Fruit fly (Drosophila melanogaster) whole organism, embryonic: ENCODE results near the gene MRG15.

Experiments used
- Abd-B ChIP-seq: fragments of 200-800 bp; sonication (Bioruptor generic); optimal IDR thresholded peaks from 2 replicates; lab custom pipeline; 2018; ENCODE audit warnings: missing biosample characterization, mild to moderate bottlenecking, missing genetic modification characterization, moderate library complexity
- B-H2 ChIP-seq: fragments of 200-800 bp; sonication (Bioruptor generic); optimal IDR thresholded peaks from 2 replicates; lab custom pipeline; 2018; ENCODE audit warnings: missing biosample characterization, mild to moderate bottlenecking, missing genetic modification characterization
- CG10209 ChIP-seq: fragments of 200-800 bp; sonication (Bioruptor generic); optimal IDR thresholded peaks from 3 replicates; lab custom pipeline; 2017; ENCODE audit warnings: missing biosample characterization, mild to moderate bottlenecking, missing genetic modification characterization, missing genetic modification reagents
- CG10366 ChIP-seq: fragments of 200-800 bp; sonication (Bioruptor generic); IDR thresholded peaks from 2 replicates; pipeline ENCODE4 v1.3.6; 2022; ENCODE audit warnings: missing biosample characterization, missing genetic modification characterization
- CG11398 ChIP-seq: fragments of 200-800 bp; sonication (Bioruptor generic); optimal IDR thresholded peaks from 2 replicates; lab custom pipeline; 2016; ENCODE audit warnings: missing biosample characterization, missing genetic modification characterization
- CG12299 ChIP-seq: fragments of 200-800 bp; sonication (Bioruptor generic); optimal IDR thresholded peaks from 2 replicates; lab custom pipeline; 2018; ENCODE audit warnings: missing biosample characterization, mild to moderate bottlenecking, missing genetic modification characterization
- CG15514 ChIP-seq: fragments of 200-800 bp; sonication (Bioruptor generic); optimal IDR thresholded peaks from 3 replicates; lab custom pipeline; 2017; ENCODE audit warnings: missing biosample characterization, missing genetic modification characterization, mild to moderate bottlenecking, moderate library complexity, missing genetic modification reagents
- CG16863 ChIP-seq: fragments of 200-800 bp; sonication (Bioruptor generic); optimal IDR thresholded peaks from 3 replicates; lab custom pipeline; 2016; ENCODE audit warnings: missing biosample characterization, missing genetic modification characterization
- CG17612 ChIP-seq: fragments of 200-800 bp; sonication (Bioruptor generic); IDR thresholded peaks from 2 replicates; pipeline ENCODE4 v1.3.6; 2022; ENCODE audit warnings: missing biosample characterization, missing genetic modification characterization
- CG18262 ChIP-seq: fragments of 200-800 bp; optimal IDR thresholded peaks from 3 replicates; lab custom pipeline; 2019; ENCODE audit warnings: missing biosample characterization, mild to moderate bottlenecking, missing genetic modification characterization, moderate library complexity
- CG18599 ChIP-seq: fragments of 200-800 bp; sonication (Bioruptor generic); optimal IDR thresholded peaks from 3 replicates; lab custom pipeline; 2017; ENCODE audit warnings: missing biosample characterization, missing genetic modification characterization, mild to moderate bottlenecking, moderate library complexity, missing genetic modification reagents
- CG2129 ChIP-seq: fragments of 200-800 bp; sonication (Bioruptor generic); IDR thresholded peaks from 2 replicates; pipeline ENCODE4 v1.3.6; 2022; ENCODE audit warnings: missing biosample characterization, missing genetic modification characterization; ENCODE audit not compliant: partially characterized antibody
- CG2712 ChIP-seq: fragments of 200-800 bp; optimal IDR thresholded peaks from 3 replicates; lab custom pipeline; 2019; ENCODE audit warnings: missing biosample characterization, mild to moderate bottlenecking, missing genetic modification characterization, moderate library complexity
- CG4282 ChIP-seq: fragments of 200-800 bp; sonication (Bioruptor generic); optimal IDR thresholded peaks from 2 replicates; lab custom pipeline; 2016; ENCODE audit warnings: missing biosample characterization, missing genetic modification characterization
- CG4730 ChIP-seq: fragments of 200-800 bp; sonication (Bioruptor generic); IDR thresholded peaks from 2 replicates; pipeline ENCODE4 v1.3.6; 2022; ENCODE audit warnings: missing biosample characterization, missing genetic modification characterization
- CG4820 ChIP-seq: fragments of 200-800 bp; sonication (Bioruptor generic); optimal IDR thresholded peaks from 3 replicates; lab custom pipeline; 2016; ENCODE audit warnings: missing biosample characterization, missing genetic modification characterization
- CG5180 ChIP-seq: fragments of 200-800 bp; sonication (Bioruptor generic); optimal IDR thresholded peaks from 3 replicates; lab custom pipeline; 2017; ENCODE audit warnings: missing biosample characterization, missing genetic modification characterization, mild to moderate bottlenecking, moderate library complexity, missing genetic modification reagents
- CG6689 ChIP-seq: fragments of 200-800 bp; sonication (Bioruptor generic); IDR thresholded peaks from 2 replicates; pipeline ENCODE4 v1.3.6; 2022; ENCODE audit warnings: missing biosample characterization, missing genetic modification characterization
- CG8281 ChIP-seq: fragments of 200-800 bp; sonication (Bioruptor generic); optimal IDR thresholded peaks from 2 replicates; lab custom pipeline; 2018; ENCODE audit warnings: missing biosample characterization, mild to moderate bottlenecking, missing genetic modification characterization, moderate library complexity
- CG8290 ChIP-seq, 3 experiments: fragments of 200-800 bp; sonication (Bioruptor generic); optimal IDR thresholded peaks; 2 replicates each; lab custom pipeline; 2016 to 2019; ENCODE audit warnings: missing biosample characterization in 3 of 3, missing genetic modification characterization in 3 of 3, mild to moderate bottlenecking in 2 of 3, moderate library complexity in 1 of 3
- CG8478 ChIP-seq: fragments of >200 bp; optimal IDR thresholded peaks from 2 replicates; lab custom pipeline; 2018
- CG9437 ChIP-seq: fragments of 200-800 bp; sonication (Bioruptor generic); optimal IDR thresholded peaks from 2 replicates; lab custom pipeline; 2018; ENCODE audit warnings: missing biosample characterization, mild to moderate bottlenecking, missing genetic modification characterization
- Deaf1 ChIP-seq: fragments of 200-800 bp; optimal IDR thresholded peaks from 3 replicates; lab custom pipeline; 2019; ENCODE audit warnings: missing biosample characterization, mild to moderate bottlenecking, missing genetic modification characterization, moderate library complexity
- Doc3 ChIP-seq: fragments of 200-800 bp; sonication (Bioruptor generic); IDR thresholded peaks from 3 replicates; pipeline ENCODE4 v1.3.6; 2022; ENCODE audit warnings: missing biosample characterization, missing genetic modification characterization; ENCODE audit not compliant: partially characterized antibody
- E2f2 ChIP-seq: fragments of 200-800 bp; sonication (Bioruptor generic); IDR thresholded peaks from 2 replicates; pipeline ENCODE4 v1.3.6; 2022; ENCODE audit warnings: missing biosample characterization, missing genetic modification characterization
- Fer2 ChIP-seq: fragments of 200-800 bp; sonication (Bioruptor generic); optimal IDR thresholded peaks from 2 replicates; lab custom pipeline; 2018; ENCODE audit warnings: missing biosample characterization, mild to moderate bottlenecking, missing genetic modification characterization, moderate library complexity
- HmgZ ChIP-seq: fragments of 200-800 bp; sonication (Bioruptor generic); optimal IDR thresholded peaks from 2 replicates; lab custom pipeline; 2018; ENCODE audit warnings: missing biosample characterization, mild to moderate bottlenecking, missing genetic modification characterization
- Kr ChIP-seq: fragments of 200-800 bp; sonication (Bioruptor generic); optimal IDR thresholded peaks from 2 replicates; lab custom pipeline; 2017; ENCODE audit warnings: missing biosample characterization, mild to moderate bottlenecking, missing genetic modification characterization
- Med ChIP-seq: fragments of 200-800 bp; sonication (Bioruptor generic); peaks from one replicate; lab custom pipeline; 2016; ENCODE audit warnings: missing biosample characterization, missing genetic modification characterization, mild to moderate bottlenecking, inconsistent platforms, moderate library complexity
- Myb ChIP-seq: fragments of 200-800 bp; sonication (Bioruptor generic); optimal IDR thresholded peaks from 2 replicates; lab custom pipeline; 2016; ENCODE audit warnings: missing biosample characterization, missing genetic modification characterization
- Sry-δ ChIP-seq: fragments of 200-800 bp; sonication (Bioruptor generic); optimal IDR thresholded peaks from 2 replicates; lab custom pipeline; 2016; ENCODE audit warnings: missing biosample characterization, missing genetic modification characterization
- ac ChIP-seq: fragments of 200-800 bp; sonication (Bioruptor generic); optimal IDR thresholded peaks from 3 replicates; lab custom pipeline; 2017; ENCODE audit warnings: missing biosample characterization, mild to moderate bottlenecking, missing genetic modification characterization
- bigmax ChIP-seq: fragments of 200-800 bp; sonication (Bioruptor generic); optimal IDR thresholded peaks from 2 replicates; lab custom pipeline; 2018; ENCODE audit warnings: missing biosample characterization, mild to moderate bottlenecking, missing genetic modification characterization
- cad ChIP-seq: fragments of >200 bp; optimal IDR thresholded peaks from 2 replicates; lab custom pipeline; 2017; ENCODE audit warnings: missing biosample characterization, missing genetic modification characterization
- crp ChIP-seq, 2 experiments: fragments of 200-800 bp; sonication (Bioruptor generic); optimal IDR thresholded peaks; 2 replicates in 1 of 2; 3 replicates in 1 of 2; lab custom pipeline; 2017; ENCODE audit warnings: missing biosample characterization in 2 of 2, missing genetic modification characterization in 2 of 2, mild to moderate bottlenecking in 1 of 2, moderate library complexity in 1 of 2
- en ChIP-seq: fragments of 200-800 bp; sonication (Bioruptor generic); optimal IDR thresholded peaks from 2 replicates; lab custom pipeline; 2016; ENCODE audit warnings: missing biosample characterization, missing genetic modification characterization
- eve ChIP-seq, 2 experiments: fragments of >200 bp; optimal IDR thresholded peaks; 2 replicates each; lab custom pipeline; 2017; ENCODE audit warnings: missing biosample characterization in 2 of 2, missing genetic modification characterization in 2 of 2
- ftz-f1 ChIP-seq: fragments of 200-800 bp; sonication (Bioruptor generic); optimal IDR thresholded peaks from 2 replicates; lab custom pipeline; 2016; ENCODE audit warnings: missing biosample characterization, missing genetic modification characterization
- gem ChIP-seq: fragments of 200-800 bp; sonication (Bioruptor generic); optimal IDR thresholded peaks from 2 replicates; lab custom pipeline; 2019; ENCODE audit warnings: missing biosample characterization, mild to moderate bottlenecking, missing genetic modification characterization, moderate library complexity
- lab ChIP-seq: fragments of 200-800 bp; sonication (Bioruptor generic); optimal IDR thresholded peaks from 3 replicates; lab custom pipeline; 2017; ENCODE audit warnings: missing biosample characterization, missing genetic modification characterization, mild to moderate bottlenecking, moderate library complexity, missing genetic modification reagents
- nerfin-2 ChIP-seq: fragments of 200-800 bp; sonication (Bioruptor generic); IDR thresholded peaks from 2 replicates; pipeline ENCODE4 v1.3.6; 2022; ENCODE audit warnings: missing biosample characterization, missing genetic modification characterization; ENCODE audit not compliant: partially characterized antibody
- otp ChIP-seq: fragments of 200-800 bp; sonication (Bioruptor generic); IDR thresholded peaks from 3 replicates; pipeline ENCODE4, ENCODE4 v1.3.6; 2022; ENCODE audit warnings: missing biosample characterization, missing genetic modification characterization
- pum ChIP-seq: fragments of 200-800 bp; sonication (Bioruptor generic); optimal IDR thresholded peaks from 2 replicates; lab custom pipeline; 2016; ENCODE audit warnings: missing biosample characterization, missing genetic modification characterization
- pzg ChIP-seq: fragments of 200-800 bp; sonication (Bioruptor generic); optimal IDR thresholded peaks from 3 replicates; lab custom pipeline; 2018; ENCODE audit warnings: missing biosample characterization, mild to moderate bottlenecking, missing genetic modification characterization, moderate library complexity
- rib ChIP-seq: fragments of 200-800 bp; sonication (Bioruptor generic); IDR thresholded peaks from 2 replicates; pipeline ENCODE4 v1.3.6; 2022; ENCODE audit warnings: missing biosample characterization, missing genetic modification characterization
- sens-2 ChIP-seq: fragments of 200-800 bp; sonication (Bioruptor generic); IDR thresholded peaks from 2 replicates; pipeline ENCODE4 v1.3.6; 2022; ENCODE audit warnings: missing biosample characterization, missing genetic modification characterization
- sisA ChIP-seq: fragments of 200-800 bp; sonication (Bioruptor generic); IDR thresholded peaks from 2 replicates; pipeline ENCODE4 v1.3.6; 2022; ENCODE audit warnings: missing biosample characterization, missing genetic modification characterization
- stwl ChIP-seq: fragments of 200-800 bp; sonication (Bioruptor generic); optimal IDR thresholded peaks from 3 replicates; lab custom pipeline; 2018; ENCODE audit warnings: missing biosample characterization, mild to moderate bottlenecking, missing genetic modification characterization, moderate library complexity
- tin ChIP-seq: fragments of 200-800 bp; sonication (Bioruptor generic); optimal IDR thresholded peaks from 3 replicates; lab custom pipeline; 2016; ENCODE audit warnings: missing biosample characterization, missing genetic modification characterization

The MRG15 gene

DNA sequence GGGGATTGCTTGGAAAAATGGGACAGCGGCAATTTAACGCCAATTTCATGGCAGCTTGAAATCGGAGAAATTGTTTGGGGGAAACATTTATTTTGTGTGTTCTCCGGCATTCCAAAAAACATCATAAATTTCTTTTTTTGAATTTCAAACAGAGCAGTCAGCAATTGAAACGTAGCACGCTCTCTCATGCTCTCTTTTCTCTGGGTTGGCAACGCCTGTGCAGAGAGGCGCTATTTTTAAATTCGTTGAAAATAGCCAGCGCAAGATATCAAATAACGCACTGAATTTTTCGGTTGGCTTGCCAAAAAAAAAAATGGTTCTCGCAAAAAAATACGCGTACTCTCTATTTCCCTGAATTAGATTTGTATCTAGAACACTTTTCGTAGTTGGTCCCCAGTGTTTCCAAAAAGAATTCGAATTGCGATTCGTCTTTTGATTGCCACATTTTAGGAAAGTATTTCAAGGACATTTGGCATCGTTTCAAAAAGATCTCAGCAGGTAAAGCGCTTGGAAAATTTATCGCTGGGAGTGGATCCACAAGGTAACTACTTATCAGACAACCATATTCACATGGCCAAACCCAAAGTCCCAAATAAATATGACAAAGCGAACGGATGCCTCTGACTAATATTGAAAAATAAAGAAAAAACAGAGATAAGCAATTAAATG, 8.2 kb upstream of the MRG15 start (continued):
- TF ChIP-seq cad (no peak), CG6689 (GFP tag; lab: Robert Waterston, UW) (no peak), Fer2 (tag; lab: Kevin White, UChicago) (no peak), otp (no peak), HmgZ (tag; lab: Kevin White, UChicago) (no peak), CG4282 (GFP tag; lab: Kevin White, UChicago) (peak; percentile 47), stwl (peak; percentile 84), CG10209 (GFP tag; lab: Kevin White, UChicago) (no peak), E2f2 (GFP tag; lab: Robert Waterston, UW) (no peak), Doc3 (no peak), en (no peak), CG8478 (lab: Kevin White, UChicago) (no peak), CG10366 (GFP tag; lab: Robert Waterston, UW) (no peak), crp (GFP tag; optimal IDR thresholded peaks at IDR 0.05; lab: Kevin White, UChicago) (peak in 1 of 2 experiments; percentile 25), Deaf1 (tag; lab: Kevin White, UChicago) (no peak), sisA (GFP tag; lab: Robert Waterston, UW) (no peak), B-H2 (GFP tag; lab: Kevin White, UChicago) (no peak), Abd-B (GFP tag; lab: Kevin White, UChicago) (peak; percentile 38), nerfin-2 (GFP tag; lab: Robert Waterston, UW) (no peak), ac (GFP tag; lab: Kevin White, UChicago) (no peak), CG11398 (no peak), CG16863 (GFP tag; lab: Kevin White, UChicago) (no peak), Myb (peak; percentile 71), CG18599 (GFP tag; lab: Kevin White, UChicago) (no peak), CG8281 (tag; lab: Kevin White, UChicago) (no peak), CG2129 (GFP tag; lab: Robert Waterston, UW) (no peak), Sry-δ (GFP tag; lab: Kevin White, UChicago) (peak; percentile 25), CG2712 (tag; lab: Kevin White, UChicago) (peak; percentile 21), ftz-f1 (GFP tag; lab: Kevin White, UChicago) (peak; percentile 74), CG18262 (tag; lab: Kevin White, UChicago) (no peak), CG8290 (GFP tag; optimal IDR thresholded peaks at IDR 0.05; lab: Kevin White, UChicago) (no peak), CG8290 (tag; optimal IDR thresholded peaks at IDR 0.05; lab: Kevin White, UChicago) (peak in 1 of 2 experiments; percentile 29), lab (peak; percentile 26), sens-2 (GFP tag; lab: Robert Waterston, UW) (no peak), CG9437 (GFP tag; lab: Kevin White, UChicago) (no peak), tin (no peak), CG4730 (no peak), CG15514 (GFP tag; lab: Kevin White, UChicago) (peak; percentile 43), pzg (GFP tag; lab: Kevin White, UChicago) (peak; percentile 64), CG4820 (GFP tag; lab: Kevin White, UChicago) (no peak), pum (GFP tag; lab: Kevin White, UChicago) (no peak), rib (GFP tag; lab: Robert Waterston, UW) (no peak), Kr (GFP tag; lab: Kevin White, UChicago) (no peak), CG12299 (tag; lab: Kevin White, UChicago) (no peak), gem (tag; lab: Kevin White, UChicago) (no peak), Med (GFP tag; lab: Kevin White, UChicago) (peak; percentile 70), CG5180 (GFP tag; lab: Kevin White, UChicago) (no peak), eve (GFP tag; optimal IDR thresholded peaks at IDR 0.05; lab: Kevin White, UChicago) (peak in 1 of 2 experiments; percentile 64), CG17612 (GFP tag; lab: Robert Waterston, UW) (no peak), bigmax (GFP tag; lab: Kevin White, UChicago) (no peak)
